Worm (Caenorhabditis elegans): ENCODE measurements around the gene srsx-15.

srsx-15 gene

DNA sequence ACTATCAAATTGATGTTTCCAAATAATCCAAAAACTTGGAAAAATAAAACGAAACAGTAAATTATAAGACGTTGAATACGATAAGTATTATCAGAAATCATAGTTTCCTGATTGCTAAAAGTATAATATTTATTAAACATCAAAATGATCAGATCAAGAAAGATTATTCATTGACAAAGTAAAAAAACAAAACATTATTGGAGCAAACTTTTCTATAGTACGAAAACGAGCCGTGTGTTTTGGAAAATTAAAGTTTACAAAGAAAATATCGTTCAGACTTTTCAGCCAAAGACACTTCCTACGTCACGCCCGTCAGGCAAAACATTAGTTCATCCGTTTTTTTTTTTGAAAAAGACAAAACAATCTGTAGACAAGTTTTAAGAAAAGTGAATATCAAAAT lies at the start of gene srsx-15:
TSS of gene srsx-15 (minus strand) at position 101 of the 400 bp plus-strand sequence.
- TF ChIP-seq madf-3 (GFP tag; IDR thresholded peaks at IDR 0.05) = no peak
- TF ChIP-seq ztf-18 (tag; optimal IDR thresholded peaks at IDR 0.05) = no peak

DNA sequence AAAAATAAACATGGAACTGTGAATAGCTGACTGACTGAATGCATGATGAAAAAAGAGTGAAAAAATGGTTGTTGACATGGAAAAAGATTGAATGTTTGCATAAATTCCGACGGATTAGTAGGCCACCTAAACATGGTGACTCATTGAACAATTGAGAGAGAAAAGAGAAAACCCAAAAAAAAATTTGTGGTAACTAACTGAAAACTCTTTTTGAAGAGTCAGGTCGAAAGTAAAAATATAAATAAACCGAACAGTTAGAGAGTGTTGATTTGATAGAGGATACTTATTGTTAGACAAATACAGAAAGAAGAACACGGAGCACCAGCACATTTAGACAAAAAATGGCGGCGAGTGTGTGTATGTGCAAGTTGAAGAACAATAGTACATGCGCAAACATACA lies 47.7 kb upstream of the srsx-15 start:
- TF ChIP-seq rec-8 (tag; optimal IDR thresholded peaks at IDR 0.05) = no peak
- TF ChIP-seq him-1 (tag; optimal IDR thresholded peaks at IDR 0.05) = no peak
- TF ChIP-seq nhr-179 (tag; optimal IDR thresholded peaks at IDR 0.05) = no peak
- TF ChIP-seq K11D2.4 (GFP tag; IDR thresholded peaks at IDR 0.05) = no peak
- no peak for TF ChIP-seq let-526 (GFP tag; IDR thresholded peaks at IDR 0.05)
- TF ChIP-seq T26A5.8 (tag; optimal IDR thresholded peaks at IDR 0.05) = no peak
- no peak for TF ChIP-seq nfyb-1 (GFP tag; IDR thresholded peaks at IDR 0.05)
- no peak for TF ChIP-seq ama-1 (optimal IDR thresholded peaks at IDR 0.05)
- no peak for TF ChIP-seq ama-1 (GFP tag; optimal IDR thresholded peaks at IDR 0.05)

DNA sequence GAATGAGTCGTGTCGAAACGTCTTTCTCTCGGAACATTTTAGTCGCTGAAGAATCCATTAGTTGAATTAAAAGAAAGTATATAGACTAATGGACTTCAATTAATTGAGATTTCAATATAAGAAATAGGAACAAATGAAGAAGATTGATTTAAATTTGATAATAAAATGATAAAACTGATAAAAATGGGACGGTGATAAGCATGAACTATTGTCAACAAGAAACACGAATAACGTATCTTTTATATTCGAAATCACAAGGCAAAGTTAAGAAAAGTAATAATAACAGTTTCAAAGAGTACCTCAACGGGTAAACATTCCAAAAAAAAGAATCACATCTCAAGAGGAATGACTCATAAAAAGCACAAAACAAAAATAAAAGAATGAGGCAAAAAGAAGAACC lies 45.8 kb upstream of the srsx-15 start, which contains the start of gene T19E7.6:
TSS of gene T19E7.6 (minus strand) at position 45 of the 400 bp plus-strand sequence.
- TF ChIP-seq pha-4 (tag; optimal IDR thresholded peaks at IDR 0.05) = no peak

DNA sequence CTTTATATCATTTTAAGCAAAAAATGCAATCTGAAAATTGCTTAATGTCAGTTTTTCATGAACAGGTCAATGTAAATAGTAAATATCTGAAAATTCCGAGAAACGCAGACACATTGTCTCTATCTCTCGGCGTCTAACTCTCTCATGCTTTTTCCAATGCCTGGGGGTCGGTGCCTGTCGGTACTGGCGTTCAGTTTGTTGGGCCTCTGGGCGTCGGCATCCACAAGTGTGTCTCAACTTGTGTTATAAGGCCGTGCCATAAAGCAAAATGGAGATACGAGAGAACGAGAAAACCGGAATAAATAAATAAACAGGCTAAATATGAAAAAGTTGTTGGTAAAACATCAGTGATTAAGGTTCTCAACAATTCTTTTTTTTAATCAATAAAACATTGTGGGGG lies 43.6 kb upstream of the srsx-15 start:
- TF ChIP-seq rec-8 (tag; optimal IDR thresholded peaks at IDR 0.05) (no peak), him-1 (tag; optimal IDR thresholded peaks at IDR 0.05) (no peak), cebp-2 (GFP tag; IDR thresholded peaks at IDR 0.05) (no peak), mxl-1 (tag; optimal IDR thresholded peaks at IDR 0.05) (no peak), Y56A3A.18 (GFP tag; IDR thresholded peaks at IDR 0.05) (no peak), hsf-1 (GFP tag; IDR thresholded peaks at IDR 0.05) (no peak), dpff-1 (tag; optimal IDR thresholded peaks at IDR 0.05) (no peak), B0336.3 (GFP tag; IDR thresholded peaks at IDR 0.05) (no peak), cebp-1 (GFP tag; IDR thresholded peaks at IDR 0.05) (no peak), cebp-1 (tag; optimal IDR thresholded peaks at IDR 0.05) (peak; percentile 19), hmg-1.2 (GFP tag; IDR thresholded peaks at IDR 0.05) (peak; percentile 19; the same call in 1 of the 2 replicates), zim-3 (tag; optimal IDR thresholded peaks at IDR 0.05) (no peak), snpc-4 (GFP tag; optimal IDR thresholded peaks at IDR 0.05) (no peak), snpc-4 (tag; optimal IDR thresholded peaks at IDR 0.05) (no peak), nhr-80 (tag; optimal IDR thresholded peaks at IDR 0.05) (peak; percentile 5), sdz-38 (tag; optimal IDR thresholded peaks at IDR 0.05) (no peak), B0019.2 (GFP tag; conservative IDR thresholded peaks at IDR 0.05) (no peak), F37B4.10 (GFP tag; IDR thresholded peaks at IDR 0.05) (no peak), unc-130 (GFP tag; optimal IDR thresholded peaks at IDR 0.05) (no peak), tbp1 (GFP tag; optimal IDR thresholded peaks at IDR 0.05) (no peak), aptf-2 (GFP tag; conservative IDR thresholded peaks at IDR 0.05) (no peak), dpl-1 (GFP tag; optimal IDR thresholded peaks at IDR 0.05) (no peak), F10E7.11 (tag; optimal IDR thresholded peaks at IDR 0.05) (no peak)

DNA sequence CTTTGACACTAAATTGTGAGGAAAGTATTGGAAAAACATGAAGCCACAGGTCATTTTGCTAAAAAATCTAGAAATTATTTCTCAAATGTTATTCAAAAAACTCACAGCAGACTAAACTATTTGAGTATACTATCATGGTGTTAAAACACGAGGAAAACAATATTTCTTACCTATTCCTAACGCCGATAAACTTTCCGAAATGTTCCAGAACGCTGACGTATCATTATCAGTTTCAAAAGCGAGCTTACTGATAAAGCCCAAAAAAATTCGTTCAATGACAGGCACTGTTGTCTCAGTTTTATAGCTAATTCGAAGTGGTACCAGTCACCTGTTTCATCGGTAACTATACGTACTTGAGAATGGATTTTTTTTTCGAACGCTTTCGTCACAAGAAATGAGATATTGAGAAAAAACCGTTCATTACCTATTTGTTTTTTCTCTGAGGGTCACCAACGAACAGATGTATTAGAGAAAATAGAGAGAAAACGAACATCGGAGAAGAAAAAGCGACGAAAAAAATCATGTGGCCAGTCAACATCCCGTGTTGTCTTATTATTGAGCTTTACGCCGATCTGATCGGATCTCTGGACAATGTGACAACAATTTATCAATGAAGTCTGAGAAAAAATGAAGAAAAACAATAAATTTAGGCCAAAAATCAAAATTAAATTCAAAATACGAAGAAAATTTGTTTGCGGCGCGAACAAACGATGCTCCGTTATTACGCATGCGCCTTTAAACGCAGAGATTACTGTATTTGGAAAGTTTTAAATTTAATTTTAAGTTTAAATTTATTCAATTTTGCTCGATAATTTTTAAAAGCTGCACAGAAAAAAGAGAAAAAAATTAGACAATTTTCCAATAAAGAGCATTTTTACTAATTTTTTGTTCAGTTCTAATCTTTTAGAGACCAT lies 42.8 kb upstream of the srsx-15 start:
- TF ChIP-seq efl-1 (GFP tag; optimal IDR thresholded peaks at IDR 0.05) = peak; percentile 76
- TF ChIP-seq ceh-58 (GFP tag; IDR thresholded peaks at IDR 0.05) = no peak
- no peak for TF ChIP-seq hlh-26 (GFP tag; conservative IDR thresholded peaks at IDR 0.05)
- no peak for TF ChIP-seq Y95B8A.8 (GFP tag; IDR thresholded peaks at IDR 0.05)
- no peak for TF ChIP-seq repo-1 (tag; optimal IDR thresholded peaks at IDR 0.05)
- peak; percentile 92 for TF ChIP-seq attf-3 (GFP tag; conservative IDR thresholded peaks at IDR 0.05)
- no peak for TF ChIP-seq ccch-3 (GFP tag; optimal IDR thresholded peaks at IDR 0.05)
- TF ChIP-seq lag-1 (GFP tag; IDR thresholded peaks at IDR 0.05) = no peak
- TF ChIP-seq unc-62 (GFP tag; optimal IDR thresholded peaks at IDR 0.05) = no peak
- no peak for TF ChIP-seq mxl-1 (tag; optimal IDR thresholded peaks at IDR 0.05)
- no peak for TF ChIP-seq F55B11.4 (tag; optimal IDR thresholded peaks at IDR 0.05; ENCODE audit: borderline replicate concordance, insufficient read depth)
- no peak for TF ChIP-seq mel-28 (tag; optimal IDR thresholded peaks at IDR 0.05; ENCODE audit: borderline replicate concordance)

All from whole organism, young adult.